Fruit fly (Drosophila melanogaster) whole organism, embryonic: ENCODE data around the gene Hsp22.

ENCODE experiments used
- Abd-B ChIP-seq: fragments of 200-800 bp; sonication (Bioruptor generic); optimal IDR thresholded peaks from 2 replicates; lab custom pipeline; 2018; ENCODE audit warnings: missing biosample characterization, mild to moderate bottlenecking, missing genetic modification characterization, moderate library complexity
- Adf1 ChIP-seq: fragments of 200-800 bp; sonication (Bioruptor generic); IDR thresholded peaks from 2 replicates; pipeline ENCODE4 v1.3.6; 2022; ENCODE audit warnings: missing biosample characterization, missing genetic modification characterization
- Bgb ChIP-seq: fragments of 200-800 bp; sonication (Bioruptor generic); IDR thresholded peaks from 2 replicates; pipeline ENCODE4 v1.3.6; 2022; ENCODE audit warnings: missing biosample characterization, missing genetic modification characterization; ENCODE audit not compliant: partially characterized antibody
- CG11560 ChIP-seq: fragments of 200-800 bp; sonication (Bioruptor generic); IDR thresholded peaks from 3 replicates; pipeline ENCODE4 v1.3.6; 2022; ENCODE audit warnings: missing biosample characterization, missing genetic modification characterization
- CG11696 ChIP-seq: fragments of 200-800 bp; sonication (Bioruptor generic); IDR thresholded peaks from 2 replicates; pipeline ENCODE4 v1.3.6; 2022; ENCODE audit warnings: missing biosample characterization, missing genetic modification characterization
- CG12769 ChIP-seq: fragments of 200-800 bp; sonication (Bioruptor generic); optimal IDR thresholded peaks from 2 replicates; lab custom pipeline; 2019; ENCODE audit warnings: missing biosample characterization, mild to moderate bottlenecking, missing genetic modification characterization, moderate library complexity
- CG13296 ChIP-seq: fragments of 200-800 bp; sonication (Bioruptor generic); optimal IDR thresholded peaks from 3 replicates; lab custom pipeline; 2018; ENCODE audit warnings: missing biosample characterization, mild to moderate bottlenecking, missing genetic modification characterization
- CG14965 ChIP-seq: fragments of 200-800 bp; sonication (Bioruptor generic); optimal IDR thresholded peaks from 2 replicates; lab custom pipeline; 2016; ENCODE audit warnings: missing biosample characterization, missing genetic modification characterization, borderline replicate concordance
- CG15696 ChIP-seq: fragments of 200-800 bp; sonication (Bioruptor generic); optimal IDR thresholded peaks from 2 replicates; lab custom pipeline; 2019; ENCODE audit warnings: missing biosample characterization, mild to moderate bottlenecking, missing genetic modification characterization, moderate library complexity
- CG18764 ChIP-seq: fragments of 200-800 bp; sonication (Bioruptor generic); optimal IDR thresholded peaks from 3 replicates; lab custom pipeline; 2016; ENCODE audit warnings: missing biosample characterization, missing genetic modification characterization
- CG2116 ChIP-seq: fragments of 200-800 bp; sonication (Bioruptor generic); optimal IDR thresholded peaks from 3 replicates; lab custom pipeline; 2018; ENCODE audit warnings: missing biosample characterization, mild to moderate bottlenecking, missing genetic modification characterization
- CG32772 ChIP-seq: fragments of 200-800 bp; sonication (Bioruptor generic); IDR thresholded peaks from 2 replicates; pipeline ENCODE4 v1.3.6; 2022; ENCODE audit warnings: missing biosample characterization, missing genetic modification characterization
- CG6254 ChIP-seq: fragments of 200-800 bp; sonication (Bioruptor generic); optimal IDR thresholded peaks from 3 replicates; lab custom pipeline; 2017; ENCODE audit warnings: mild to moderate bottlenecking, missing biosample characterization, missing genetic modification reagents, missing genetic modification characterization
- CG6689 ChIP-seq: fragments of 200-800 bp; sonication (Bioruptor generic); IDR thresholded peaks from 2 replicates; pipeline ENCODE4 v1.3.6; 2022; ENCODE audit warnings: missing biosample characterization, missing genetic modification characterization
- CG6791 ChIP-seq: fragments of 200-800 bp; sonication (Bioruptor generic); IDR thresholded peaks from 3 replicates; pipeline ENCODE4 v1.3.6; 2022; ENCODE audit warnings: missing biosample characterization, missing genetic modification characterization; ENCODE audit not compliant: partially characterized antibody
- CG7786 ChIP-seq: fragments of 200-800 bp; sonication (Bioruptor generic); optimal IDR thresholded peaks from 2 replicates; lab custom pipeline; 2016; ENCODE audit warnings: missing biosample characterization, missing genetic modification characterization
- CG9817 ChIP-seq: fragments of 200-800 bp; sonication (Bioruptor generic); optimal IDR thresholded peaks from 2 replicates; lab custom pipeline; 2018; ENCODE audit warnings: missing biosample characterization, mild to moderate bottlenecking, missing genetic modification characterization, moderate library complexity
- Dfd ChIP-seq, 2 experiments: fragments of >200 bp; optimal IDR thresholded peaks; 2 replicates each; lab custom pipeline; 2017; ENCODE audit warnings: missing biosample characterization in 2 of 2, missing genetic modification characterization in 2 of 2
- Eip74EF ChIP-seq, 2 experiments: fragments of 200-800 bp in 1 of 2; fragments of >200 bp in 1 of 2; sonication (Bioruptor generic) in 1 of 2; optimal IDR thresholded peaks; 2 replicates each; lab custom pipeline; 2017 to 2019; ENCODE audit warnings: missing biosample characterization in 2 of 2, missing genetic modification characterization in 2 of 2, mild to moderate bottlenecking in 1 of 2, moderate library complexity in 1 of 2
- Fer2 ChIP-seq: fragments of 200-800 bp; sonication (Bioruptor generic); optimal IDR thresholded peaks from 2 replicates; lab custom pipeline; 2018; ENCODE audit warnings: missing biosample characterization, mild to moderate bottlenecking, missing genetic modification characterization, moderate library complexity
- HHEX ChIP-seq: fragments of 200-800 bp; sonication (Bioruptor generic); optimal IDR thresholded peaks from 3 replicates; lab custom pipeline; 2017; ENCODE audit warnings: missing biosample characterization, mild to moderate bottlenecking, missing genetic modification characterization, missing genetic modification reagents
- HLHmδ ChIP-seq: fragments of 200-800 bp; sonication (Bioruptor generic); optimal IDR thresholded peaks from 2 replicates; lab custom pipeline; 2018; ENCODE audit warnings: missing biosample characterization, mild to moderate bottlenecking, missing genetic modification characterization, moderate library complexity
- MBD-R2 ChIP-seq: fragments of 200-800 bp; sonication (Bioruptor generic); IDR thresholded peaks from 2 replicates; pipeline ENCODE4 v1.3.6; 2022; ENCODE audit warnings: missing biosample characterization, missing genetic modification characterization
- Med ChIP-seq: fragments of 200-800 bp; sonication (Bioruptor generic); peaks from one replicate; lab custom pipeline; 2016; ENCODE audit warnings: missing biosample characterization, missing genetic modification characterization, mild to moderate bottlenecking, inconsistent platforms, moderate library complexity
- Mrtf ChIP-seq: fragments of 200-800 bp; sonication (Bioruptor generic); IDR thresholded peaks from 3 replicates; pipeline ENCODE4 v1.3.6; 2022; ENCODE audit warnings: missing biosample characterization, missing genetic modification characterization
- Oaz ChIP-seq: fragments of 200-800 bp; sonication (Bioruptor generic); IDR thresholded peaks from 2 replicates; pipeline ENCODE4 v1.3.6; 2022; ENCODE audit warnings: missing biosample characterization, missing genetic modification characterization
- Poxn ChIP-seq: fragments of 200-800 bp; sonication (Bioruptor generic); IDR thresholded peaks from 2 replicates; pipeline ENCODE4 v1.3.6; 2022; ENCODE audit warnings: missing biosample characterization, missing genetic modification characterization
- Rfx ChIP-seq: fragments of 200-800 bp; sonication (Bioruptor generic); IDR thresholded peaks from 2 replicates; pipeline ENCODE4 v1.3.6; 2022; ENCODE audit warnings: missing biosample characterization, missing genetic modification characterization
- Spps ChIP-seq: fragments of 200-800 bp; sonication (Bioruptor generic); optimal IDR thresholded peaks from 2 replicates; lab custom pipeline; 2018; ENCODE audit warnings: missing biosample characterization, mild to moderate bottlenecking, missing genetic modification characterization
- ato ChIP-seq: fragments of 200-800 bp; sonication (Bioruptor generic); IDR thresholded peaks from 2 replicates; pipeline ENCODE4 v1.3.6; 2022; ENCODE audit warnings: missing biosample characterization, missing genetic modification characterization; ENCODE audit not compliant: partially characterized antibody
- bsh ChIP-seq, 2 experiments: fragments of 200-800 bp; sonication (Bioruptor generic); optimal IDR thresholded peaks; 2 replicates each; lab custom pipeline; 2017 to 2018; ENCODE audit warnings: mild to moderate bottlenecking in 2 of 2, missing biosample characterization in 2 of 2, missing genetic modification characterization in 2 of 2, moderate library complexity in 1 of 2
- chinmo ChIP-seq: fragments of 200-800 bp; sonication (Bioruptor generic); IDR thresholded peaks from 4 replicates; pipeline ENCODE4 v1.3.6; 2022; ENCODE audit warnings: missing biosample characterization, missing genetic modification characterization; ENCODE audit not compliant: partially characterized antibody
- chm ChIP-seq: fragments of 200-800 bp; sonication (Bioruptor generic); IDR thresholded peaks from 2 replicates; pipeline ENCODE4 v1.3.6; 2022; ENCODE audit warnings: missing biosample characterization, missing genetic modification characterization
- cwo ChIP-seq: fragments of 200-800 bp; sonication (Bioruptor generic); optimal IDR thresholded peaks from 3 replicates; lab custom pipeline; 2017; ENCODE audit warnings: missing biosample characterization, missing genetic modification characterization, mild to moderate bottlenecking, moderate library complexity, missing genetic modification reagents
- esg ChIP-seq: fragments of 200-800 bp; sonication (Bioruptor generic); conservative IDR thresholded peaks from 2 replicates; pipeline ENCODE4 v1.3.6; 2022; ENCODE audit warnings: missing biosample characterization, missing genetic modification characterization
- eve ChIP-seq, 2 experiments: fragments of >200 bp; optimal IDR thresholded peaks; 2 replicates each; lab custom pipeline; 2017; ENCODE audit warnings: missing biosample characterization in 2 of 2, missing genetic modification characterization in 2 of 2
- exex ChIP-seq: fragments of 200-800 bp; sonication (Bioruptor generic); optimal IDR thresholded peaks from 4 replicates; lab custom pipeline; 2018; ENCODE audit warnings: missing biosample characterization, mild to moderate bottlenecking, missing genetic modification characterization, moderate library complexity
- ftz-f1 ChIP-seq: fragments of 200-800 bp; sonication (Bioruptor generic); optimal IDR thresholded peaks from 2 replicates; lab custom pipeline; 2016; ENCODE audit warnings: missing biosample characterization, missing genetic modification characterization
- gfzf ChIP-seq: fragments of 200-800 bp; sonication (Bioruptor generic); optimal IDR thresholded peaks from 2 replicates; lab custom pipeline; 2016; ENCODE audit warnings: missing biosample characterization, mild to moderate bottlenecking, missing genetic modification characterization, moderate library complexity
- ham ChIP-seq: fragments of 200-800 bp; sonication (Bioruptor generic); IDR thresholded peaks from 2 replicates; pipeline ENCODE4 v1.3.6; 2022; ENCODE audit warnings: missing biosample characterization, missing genetic modification characterization
- her ChIP-seq: fragments of 200-800 bp; sonication (Bioruptor generic); optimal IDR thresholded peaks from 2 replicates; lab custom pipeline; 2016; ENCODE audit warnings: missing biosample characterization, missing genetic modification characterization
- hth ChIP-seq: fragments of >200 bp; optimal IDR thresholded peaks from 2 replicates; lab custom pipeline; 2017; ENCODE audit warnings: inconsistent platforms
- sd ChIP-seq: fragments of 200-800 bp; sonication (Bioruptor generic); optimal IDR thresholded peaks from 3 replicates; lab custom pipeline; 2018; ENCODE audit warnings: missing biosample characterization, mild to moderate bottlenecking, missing genetic modification characterization, moderate library complexity
- sima ChIP-seq: fragments of 200-800 bp; sonication (Bioruptor generic); optimal IDR thresholded peaks from 2 replicates; lab custom pipeline; 2016; ENCODE audit warnings: missing biosample characterization, missing genetic modification characterization
- slou ChIP-seq: fragments of 200-800 bp; sonication (Bioruptor generic); optimal IDR thresholded peaks from 3 replicates; lab custom pipeline; 2016; ENCODE audit warnings: missing biosample characterization, missing genetic modification characterization
- sug ChIP-seq: fragments of 200-800 bp; optimal IDR thresholded peaks from 2 replicates; lab custom pipeline; 2019; ENCODE audit warnings: missing biosample characterization, mild to moderate bottlenecking, missing genetic modification characterization, moderate library complexity
- tgo ChIP-seq: fragments of 200-800 bp; sonication (Bioruptor generic); IDR thresholded peaks from 3 replicates; pipeline ENCODE4 v1.3.6; 2022; ENCODE audit warnings: missing biosample characterization, missing genetic modification characterization
- ttk ChIP-seq: fragments of 200-800 bp; sonication (Bioruptor generic); IDR thresholded peaks from 2 replicates; pipeline ENCODE4 v2.1.2; 2022; ENCODE audit warnings: missing biosample characterization, missing genetic modification characterization
- twi ChIP-seq: fragments of 200-800 bp; optimal IDR thresholded peaks from 2 replicates; lab custom pipeline; 2019; ENCODE audit warnings: missing biosample characterization, mild to moderate bottlenecking, missing genetic modification characterization, moderate library complexity

Gene Hsp22

dm6 chr3L:9357830-9358712 lies 14.7 kb upstream of the Hsp22 start:
- no peak for TF ChIP-seq Dfd (GFP tag; optimal IDR thresholded peaks at IDR 0.05; lab: Kevin White, UChicago)
- peak; percentile 60 for TF ChIP-seq CG12769 (tag; lab: Kevin White, UChicago)
- no peak for TF ChIP-seq Bgb
- no peak for TF ChIP-seq Spps
- no peak for TF ChIP-seq CG15696 (tag; lab: Kevin White, UChicago)
- no peak for TF ChIP-seq Med (GFP tag; lab: Kevin White, UChicago)
- no peak for TF ChIP-seq CG6791
- no peak for TF ChIP-seq CG18764 (GFP tag; lab: Kevin White, UChicago)
- no peak for TF ChIP-seq CG7786
- TF ChIP-seq ham (GFP tag; lab: Robert Waterston, UW) = no peak
- no peak for TF ChIP-seq hth
- TF ChIP-seq sd = peak; percentile 87
- peak; percentile 92 for TF ChIP-seq Adf1 (GFP tag; lab: Robert Waterston, UW)
- no peak for TF ChIP-seq eve (GFP tag; optimal IDR thresholded peaks at IDR 0.05; lab: Kevin White, UChicago)
- no peak for TF ChIP-seq tgo (GFP tag; lab: Robert Waterston, UW)
- TF ChIP-seq Mrtf (GFP tag; lab: Robert Waterston, UW) = no peak
- no peak for TF ChIP-seq gfzf
- no peak for TF ChIP-seq Eip74EF (GFP tag; optimal IDR thresholded peaks at IDR 0.05; lab: Kevin White, UChicago)
- TF ChIP-seq CG6254 (GFP tag; lab: Kevin White, UChicago) = peak; percentile 3
- TF ChIP-seq Rfx (GFP tag; lab: Robert Waterston, UW) = 0 out of 2 replicates have a peak, but pooled peaks have one; percentile 13
- TF ChIP-seq ftz-f1 = no peak
- TF ChIP-seq CG14965 (GFP tag; lab: Kevin White, UChicago) = no peak
- no peak for TF ChIP-seq her (GFP tag; lab: Kevin White, UChicago)
- TF ChIP-seq Poxn = no peak
- no peak for TF ChIP-seq CG11696
- peak; percentile 72; the same call in 2 of the 4 replicates for TF ChIP-seq chinmo (GFP tag; lab: Robert Waterston, UW)
- TF ChIP-seq sug (tag; lab: Kevin White, UChicago) = peak; percentile 52
- TF ChIP-seq HHEX (GFP tag; lab: Kevin White, UChicago) = no peak
- TF ChIP-seq HLHmδ (GFP tag; lab: Kevin White, UChicago) = no peak
- TF ChIP-seq CG32772 = no peak
- no peak for TF ChIP-seq CG2116 (GFP tag; lab: Kevin White, UChicago)
- TF ChIP-seq esg (GFP tag; lab: Robert Waterston, UW) = no peak
- peak; percentile 22 for TF ChIP-seq exex
- TF ChIP-seq bsh (GFP tag; optimal IDR thresholded peaks at IDR 0.05; lab: Kevin White, UChicago) = peak in 1 of 2 experiments; percentile 45
- no peak for TF ChIP-seq ato (GFP tag; lab: Robert Waterston, UW)
- no peak for TF ChIP-seq Fer2
- no peak for TF ChIP-seq MBD-R2 (GFP tag; lab: Robert Waterston, UW)
- TF ChIP-seq CG11560 (tag; lab: Robert Waterston, UW) = no peak
- TF ChIP-seq CG13296 = no peak
- TF ChIP-seq Abd-B = no peak
- TF ChIP-seq twi (tag; lab: Kevin White, UChicago) = peak; percentile 25
- no peak for TF ChIP-seq sima (GFP tag; lab: Kevin White, UChicago)
- no peak for TF ChIP-seq CG9817 (tag; lab: Kevin White, UChicago)
- TF ChIP-seq slou (GFP tag; lab: Kevin White, UChicago) = no peak
- TF ChIP-seq chm (GFP tag; lab: Robert Waterston, UW) = no peak
- TF ChIP-seq CG6689 (GFP tag; lab: Robert Waterston, UW) = no peak
- TF ChIP-seq ttk (GFP tag; lab: Robert Waterston, UW) = no peak
- TF ChIP-seq cwo = peak; percentile 21
- no peak for TF ChIP-seq Oaz
